Worm (Caenorhabditis elegans): ENCODE data around the gene T07G12.5.
"Not testable (repeated sequence)": the region's sequence is repeated elsewhere in the genome, so short reads cannot be mapped to it uniquely, and the experiment has no call there.

DNA sequence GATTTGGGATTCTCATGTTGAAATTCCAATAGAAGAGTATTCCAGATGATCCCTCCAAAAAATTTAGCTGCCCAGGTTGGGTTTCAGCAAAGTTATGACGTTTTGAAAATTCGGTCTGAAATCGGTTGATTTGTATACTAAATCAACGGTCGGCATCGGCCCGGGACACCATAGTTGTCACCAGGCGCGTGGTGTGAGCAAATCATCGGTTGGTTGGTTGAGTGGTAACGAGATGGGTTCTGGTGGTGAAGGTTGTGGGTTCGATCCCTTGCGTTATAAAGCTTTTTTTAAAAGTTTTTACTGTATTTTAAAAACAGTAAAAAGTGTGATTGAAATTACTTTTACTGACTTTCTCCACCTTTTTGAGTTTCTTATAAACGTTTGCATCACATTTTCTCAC lies 3.6 kb upstream of the T07G12.5 start:
- TF ChIP-seq ceh-58 (GFP tag; IDR thresholded peaks at IDR 0.05); ztf-28 (GFP tag; IDR thresholded peaks at IDR 0.05); F49E8.2 (tag; optimal IDR thresholded peaks at IDR 0.05; ENCODE audit: insufficient read depth); let-526 (GFP tag; IDR thresholded peaks at IDR 0.05); unc-130 (GFP tag; optimal IDR thresholded peaks at IDR 0.05); F10E7.11 (tag; optimal IDR thresholded peaks at IDR 0.05); ccch-3 (GFP tag; optimal IDR thresholded peaks at IDR 0.05); lin-35 (GFP tag; optimal IDR thresholded peaks at IDR 0.05); efl-1 (GFP tag; optimal IDR thresholded peaks at IDR 0.05); sea-2 (GFP tag; IDR thresholded peaks at IDR 0.05); F52B5.7 (tag; optimal IDR thresholded peaks at IDR 0.05); ama-1 (optimal IDR thresholded peaks at IDR 0.05); ama-1 (GFP tag; optimal IDR thresholded peaks at IDR 0.05); ztf-18 (tag; optimal IDR thresholded peaks at IDR 0.05): not testable (repeated sequence)
